Fruit fly (Drosophila melanogaster) ovary, adult (tissue): Measurements from ENCODE around the gene Z600.
A peak's percentile ranks its signal among the peaks of the same experiment; 100 is the strongest.

Experiments
- CG17801 ChIP-seq: fragments of 200-800 bp; optimal IDR thresholded peaks from 2 replicates; lab custom pipeline; 2019; ENCODE audit warnings: missing biosample characterization, mild to moderate bottlenecking, missing genetic modification characterization, moderate library complexity; ENCODE audit not compliant: partially characterized antibody

Gene Z600

dm6 chr3L:15508750-15509149, at the start of gene Z600:
Gene Z600 (plus strand): TSS chr3L:15509061.
- no peak for TF ChIP-seq CG17801 (GFP tag; lab: Kevin White, UChicago)

- no peak for TF ChIP-seq CG17801 (GFP tag; lab: Kevin White, UChicago)
Observed at dm6 chr3L:15474010-15474409, 34.9 kb upstream of the Z600 start, which contains the start of gene cocoon. Gene cocoon (minus strand): TSS chr3L:15474110.

dm6 chr3L:15485302-15485701, 23.6 kb upstream of the Z600 start, which contains the start of gene Ran-like:
Gene Ran-like (minus strand): TSS chr3L:15485402.
- TF ChIP-seq CG17801 (GFP tag; lab: Kevin White, UChicago): no peak

dm6 chr3L:15493886-15494598, 14.8 kb upstream of the Z600 start:
- TF ChIP-seq CG17801 (GFP tag; lab: Kevin White, UChicago): peak; percentile 17

- no peak for TF ChIP-seq CG17801 (GFP tag; lab: Kevin White, UChicago)
Observed at dm6 chr3L:15494599-15495271, 14.1 kb upstream of the Z600 start.

- TF ChIP-seq CG17801 (GFP tag; lab: Kevin White, UChicago): no peak
Observed at dm6 chr3L:15495449-15495848, 13.4 kb upstream of the Z600 start, which contains the start of gene CG12355. Gene CG12355 (minus strand): TSS chr3L:15495549.

dm6 chr3L:15496274-15496673, 12.6 kb upstream of the Z600 start, which contains the start of gene CG13455:
Gene CG13455 (plus strand): TSS chr3L:15496574.
- TF ChIP-seq CG17801 (GFP tag; lab: Kevin White, UChicago): no peak

dm6 chr3L:15497902-15498301, 11.0 kb upstream of the Z600 start, which contains the start of gene CG7276:
Gene CG7276 (plus strand): TSS chr3L:15498202.
- no peak for TF ChIP-seq CG17801 (GFP tag; lab: Kevin White, UChicago)

- no peak for TF ChIP-seq CG17801 (GFP tag; lab: Kevin White, UChicago)
Observed at dm6 chr3L:15498745-15499144, 10.1 kb upstream of the Z600 start, which contains the start of gene CG7275. Gene CG7275 (plus strand): TSS chr3L:15498959.

- peak; percentile 1 for TF ChIP-seq CG17801 (GFP tag; lab: Kevin White, UChicago)
Observed at dm6 chr3L:15500813-15501645, 7.8 kb upstream of the Z600 start, which contains the start of gene CG7272. Gene CG7272 (plus strand): TSS chr3L:15500938.

dm6 chr3L:15501646-15501972, 7.3 kb upstream of the Z600 start:
- TF ChIP-seq CG17801 (GFP tag; lab: Kevin White, UChicago): no peak

dm6 chr3L:15502256-15502655, 6.6 kb upstream of the Z600 start:
- no peak for TF ChIP-seq CG17801 (GFP tag; lab: Kevin White, UChicago)

- no peak for TF ChIP-seq CG17801 (GFP tag; lab: Kevin White, UChicago)
Observed at dm6 chr3L:15504687-15505086, 4.2 kb upstream of the Z600 start, which contains the start of gene CG7857. Gene CG7857 (minus strand): TSS chr3L:15504894.

dm6 chr3L:15506174-15506926, 2.5 kb upstream of the Z600 start:
- TF ChIP-seq CG17801 (GFP tag; lab: Kevin White, UChicago): no peak
